Fruit fly (Drosophila melanogaster) whole organism, embryonic: ENCODE measurements around the gene MYPT-75D.
A peak's percentile ranks its signal among the peaks of the same experiment; 100 is the strongest.

ENCODE experiments used
- Atf3 ChIP-seq: fragments of 200-800 bp; sonication (Bioruptor generic); optimal IDR thresholded peaks from 3 replicates; lab custom pipeline; 2016; ENCODE audit warnings: missing biosample characterization, missing genetic modification characterization
- Awh ChIP-seq: fragments of 200-800 bp; sonication (Bioruptor generic); IDR thresholded peaks from 2 replicates; pipeline ENCODE4, ENCODE4 v1.3.6; 2022; ENCODE audit warnings: missing biosample characterization, missing genetic modification characterization
- Bgb ChIP-seq: fragments of 200-800 bp; sonication (Bioruptor generic); IDR thresholded peaks from 2 replicates; pipeline ENCODE4 v1.3.6; 2022; ENCODE audit warnings: missing biosample characterization, missing genetic modification characterization; ENCODE audit not compliant: partially characterized antibody
- Bteb2 ChIP-seq: fragments of 200-800 bp; sonication (Bioruptor generic); optimal IDR thresholded peaks from 2 replicates; lab custom pipeline; 2016; ENCODE audit warnings: missing biosample characterization, missing genetic modification characterization
- CG10267 ChIP-seq: fragments of 200-800 bp; sonication (Bioruptor generic); optimal IDR thresholded peaks from 2 replicates; lab custom pipeline; 2018; ENCODE audit warnings: missing biosample characterization, mild to moderate bottlenecking, missing genetic modification characterization, moderate library complexity
- CG10274 ChIP-seq: fragments of 200-800 bp; sonication (Bioruptor generic); optimal IDR thresholded peaks from 3 replicates; lab custom pipeline; 2017; ENCODE audit warnings: missing biosample characterization, mild to moderate bottlenecking, missing genetic modification characterization
- CG10543 ChIP-seq: fragments of 200-800 bp; sonication (Bioruptor generic); optimal IDR thresholded peaks from 3 replicates; lab custom pipeline; 2017; ENCODE audit warnings: missing biosample characterization, mild to moderate bottlenecking, missing genetic modification characterization, moderate library complexity
- CG11504 ChIP-seq: fragments of 200-800 bp; sonication (Bioruptor generic); optimal IDR thresholded peaks from 3 replicates; lab custom pipeline; 2019; ENCODE audit warnings: missing biosample characterization, mild to moderate bottlenecking, missing genetic modification characterization, moderate library complexity
- CG12942 ChIP-seq: fragments of 200-800 bp; sonication (Bioruptor generic); optimal IDR thresholded peaks from 3 replicates; lab custom pipeline; 2016; ENCODE audit warnings: missing biosample characterization, missing genetic modification characterization
- CG13287 ChIP-seq: fragments of 200-800 bp; sonication (Bioruptor generic); IDR thresholded peaks from 2 replicates; pipeline ENCODE4 v1.3.6; 2022; ENCODE audit warnings: missing biosample characterization, missing genetic modification characterization; ENCODE audit not compliant: partially characterized antibody
- CG13894 ChIP-seq: fragments of 200-800 bp; sonication (Bioruptor generic); optimal IDR thresholded peaks from 3 replicates; lab custom pipeline; 2018; ENCODE audit warnings: missing biosample characterization, mild to moderate bottlenecking, missing genetic modification characterization, moderate library complexity
- CG14667 ChIP-seq: fragments of 200-800 bp; sonication (Bioruptor generic); IDR thresholded peaks from 2 replicates; pipeline ENCODE4 v1.3.6; 2022; ENCODE audit warnings: missing biosample characterization, missing genetic modification characterization
- CG14710 ChIP-seq: fragments of 200-800 bp; sonication (Bioruptor generic); optimal IDR thresholded peaks from 3 replicates; lab custom pipeline; 2019; ENCODE audit warnings: missing biosample characterization, mild to moderate bottlenecking, missing genetic modification characterization, moderate library complexity
- CG14860 ChIP-seq: fragments of 200-800 bp; sonication (Bioruptor generic); IDR thresholded peaks from 3 replicates; pipeline ENCODE4 v1.3.6; 2022; ENCODE audit warnings: missing biosample characterization, missing genetic modification characterization; ENCODE audit not compliant: partially characterized antibody
- CG15514 ChIP-seq: fragments of 200-800 bp; sonication (Bioruptor generic); optimal IDR thresholded peaks from 3 replicates; lab custom pipeline; 2017; ENCODE audit warnings: missing biosample characterization, missing genetic modification characterization, mild to moderate bottlenecking, moderate library complexity, missing genetic modification reagents
- CG1603 ChIP-seq: fragments of 200-800 bp; sonication (Bioruptor generic); optimal IDR thresholded peaks from 2 replicates; lab custom pipeline; 2019; ENCODE audit warnings: missing biosample characterization, mild to moderate bottlenecking, missing genetic modification characterization, moderate library complexity
- CG16813 ChIP-seq: fragments of 200-800 bp; sonication (Bioruptor generic); IDR thresholded peaks from 3 replicates; pipeline ENCODE4 v1.3.6; 2022; ENCODE audit warnings: missing biosample characterization, missing genetic modification characterization; ENCODE audit not compliant: partially characterized antibody
- CG18011 ChIP-seq: fragments of 200-800 bp; sonication (Bioruptor generic); optimal IDR thresholded peaks from 2 replicates; lab custom pipeline; 2017; ENCODE audit warnings: missing biosample characterization, missing genetic modification characterization, mild to moderate bottlenecking, moderate library complexity, missing genotype
- CG4617 ChIP-seq: fragments of 200-800 bp; sonication (Bioruptor generic); optimal IDR thresholded peaks from 3 replicates; lab custom pipeline; 2016; ENCODE audit warnings: missing biosample characterization, missing genetic modification characterization, borderline replicate concordance
- CG5180 ChIP-seq: fragments of 200-800 bp; sonication (Bioruptor generic); optimal IDR thresholded peaks from 3 replicates; lab custom pipeline; 2017; ENCODE audit warnings: missing biosample characterization, missing genetic modification characterization, mild to moderate bottlenecking, moderate library complexity, missing genetic modification reagents
- CG5953 ChIP-seq: fragments of 200-800 bp; sonication (Bioruptor generic); IDR thresholded peaks from 2 replicates; pipeline ENCODE4 v1.3.6; 2022; ENCODE audit warnings: missing biosample characterization, missing genetic modification characterization
- CG6683 ChIP-seq: fragments of 200-800 bp; sonication (Bioruptor generic); optimal IDR thresholded peaks from 2 replicates; lab custom pipeline; 2017; ENCODE audit warnings: missing biosample characterization, mild to moderate bottlenecking, missing genetic modification characterization, missing genetic modification reagents
- CG7357 ChIP-seq: fragments of 200-800 bp; sonication (Bioruptor generic); IDR thresholded peaks from 3 replicates; pipeline ENCODE4 v1.3.6; 2022; ENCODE audit warnings: missing biosample characterization, missing genetic modification characterization
- CG8478 ChIP-seq: fragments of >200 bp; optimal IDR thresholded peaks from 2 replicates; lab custom pipeline; 2018
- CG8924 ChIP-seq: fragments of 200-800 bp; optimal IDR thresholded peaks from 3 replicates; lab custom pipeline; 2019; ENCODE audit warnings: missing biosample characterization, mild to moderate bottlenecking, missing genetic modification characterization, moderate library complexity
- CG9797 ChIP-seq: fragments of 200-800 bp; sonication (Bioruptor generic); optimal IDR thresholded peaks from 3 replicates; lab custom pipeline; 2018; ENCODE audit warnings: missing biosample characterization, mild to moderate bottlenecking, missing genetic modification characterization
- CTCF ChIP-seq: fragments of 200-800 bp; sonication (Bioruptor generic); optimal IDR thresholded peaks from 2 replicates; lab custom pipeline; 2017; ENCODE audit warnings: missing biosample characterization, mild to moderate bottlenecking, missing genetic modification characterization, moderate library complexity
- D ChIP-seq, 2 experiments: fragments of 200-800 bp in 1 of 2; fragments of >200 bp in 1 of 2; sonication (Bioruptor generic) in 1 of 2; optimal IDR thresholded peaks; 2 replicates in 1 of 2; 3 replicates in 1 of 2; lab custom pipeline; 2017; ENCODE audit warnings: mild to moderate bottlenecking in 1 of 2, missing biosample characterization in 1 of 2, missing genetic modification characterization in 1 of 2, missing genetic modification reagents in 1 of 2
- Dek ChIP-seq: fragments of 200-800 bp; sonication (Bioruptor generic); optimal IDR thresholded peaks from 3 replicates; lab custom pipeline; 2019; ENCODE audit warnings: missing biosample characterization, mild to moderate bottlenecking, missing genetic modification characterization, moderate library complexity
- Dp ChIP-seq: fragments of 200-800 bp; sonication (Bioruptor generic); optimal IDR thresholded peaks from 2 replicates; lab custom pipeline; 2018; ENCODE audit warnings: missing biosample characterization, mild to moderate bottlenecking, missing genetic modification characterization, moderate library complexity
- Ets97D ChIP-seq: fragments of 200-800 bp; sonication (Bioruptor generic); optimal IDR thresholded peaks from 3 replicates; lab custom pipeline; 2016; ENCODE audit warnings: missing biosample characterization, missing genetic modification characterization
- HmgZ ChIP-seq: fragments of 200-800 bp; sonication (Bioruptor generic); optimal IDR thresholded peaks from 2 replicates; lab custom pipeline; 2018; ENCODE audit warnings: missing biosample characterization, mild to moderate bottlenecking, missing genetic modification characterization
- Lpt ChIP-seq: fragments of >200 bp; optimal IDR thresholded peaks from 2 replicates; lab custom pipeline; 2018; ENCODE audit warnings: missing biosample characterization, missing genetic modification characterization
- Ptx1 ChIP-seq: fragments of 200-800 bp; sonication (Bioruptor generic); IDR thresholded peaks from 2 replicates; pipeline ENCODE4 v1.3.6; 2022; ENCODE audit warnings: missing biosample characterization, missing genetic modification characterization
- az2 ChIP-seq: fragments of 200-800 bp; sonication (Bioruptor generic); optimal IDR thresholded peaks from 3 replicates; lab custom pipeline; 2016; ENCODE audit warnings: missing biosample characterization, missing genetic modification characterization
- da ChIP-seq: fragments of 200-800 bp; sonication (Bioruptor generic); optimal IDR thresholded peaks from 2 replicates; lab custom pipeline; 2016; ENCODE audit warnings: missing biosample characterization, missing genetic modification characterization
- disco-r ChIP-seq: fragments of 200-800 bp; sonication (Bioruptor generic); optimal IDR thresholded peaks from 2 replicates; lab custom pipeline; 2016; ENCODE audit warnings: missing biosample characterization, missing genetic modification characterization
- fd3F ChIP-seq: fragments of 200-800 bp; sonication (Bioruptor generic); optimal IDR thresholded peaks from 2 replicates; lab custom pipeline; 2018; ENCODE audit warnings: missing biosample characterization, mild to moderate bottlenecking, missing genetic modification characterization, moderate library complexity
- fu2 ChIP-seq: fragments of 200-800 bp; sonication (Bioruptor generic); optimal IDR thresholded peaks from 2 replicates; lab custom pipeline; 2016; ENCODE audit warnings: missing biosample characterization, missing genetic modification characterization
- gfzf ChIP-seq: fragments of 200-800 bp; sonication (Bioruptor generic); optimal IDR thresholded peaks from 2 replicates; lab custom pipeline; 2016; ENCODE audit warnings: missing biosample characterization, mild to moderate bottlenecking, missing genetic modification characterization, moderate library complexity
- ind ChIP-seq: fragments of 200-800 bp; sonication (Bioruptor generic); optimal IDR thresholded peaks from 3 replicates; lab custom pipeline; 2016; ENCODE audit warnings: missing biosample characterization, missing genetic modification characterization
- insv ChIP-seq, 2 experiments: fragments of 200-800 bp; sonication (Bioruptor generic); optimal IDR thresholded peaks; 3 replicates each; lab custom pipeline; 2016 to 2018; ENCODE audit warnings: missing biosample characterization in 2 of 2, missing genetic modification characterization in 2 of 2
- kay ChIP-seq: fragments of 200-800 bp; sonication (Bioruptor generic); optimal IDR thresholded peaks from 2 replicates; lab custom pipeline; 2016; ENCODE audit warnings: missing biosample characterization, missing genetic modification characterization
- lab ChIP-seq: fragments of 200-800 bp; sonication (Bioruptor generic); optimal IDR thresholded peaks from 3 replicates; lab custom pipeline; 2017; ENCODE audit warnings: missing biosample characterization, missing genetic modification characterization, mild to moderate bottlenecking, moderate library complexity, missing genetic modification reagents
- maf-S ChIP-seq: fragments of 200-800 bp; sonication (Bioruptor generic); optimal IDR thresholded peaks from 2 replicates; lab custom pipeline; 2016; ENCODE audit warnings: missing biosample characterization, missing genetic modification characterization
- oc ChIP-seq: fragments of 200-800 bp; sonication (Bioruptor generic); optimal IDR thresholded peaks from 2 replicates; lab custom pipeline; 2018; ENCODE audit warnings: missing biosample characterization, mild to moderate bottlenecking, missing genetic modification characterization, moderate library complexity
- pzg ChIP-seq: fragments of 200-800 bp; sonication (Bioruptor generic); optimal IDR thresholded peaks from 3 replicates; lab custom pipeline; 2018; ENCODE audit warnings: missing biosample characterization, mild to moderate bottlenecking, missing genetic modification characterization, moderate library complexity
- salm ChIP-seq: fragments of 200-800 bp; sonication (Bioruptor generic); optimal IDR thresholded peaks from 2 replicates; lab custom pipeline; 2018; ENCODE audit warnings: missing biosample characterization, mild to moderate bottlenecking, missing genetic modification characterization
- tgo ChIP-seq: fragments of 200-800 bp; sonication (Bioruptor generic); IDR thresholded peaks from 3 replicates; pipeline ENCODE4 v1.3.6; 2022; ENCODE audit warnings: missing biosample characterization, missing genetic modification characterization
- ttk ChIP-seq: fragments of 200-800 bp; sonication (Bioruptor generic); IDR thresholded peaks from 2 replicates; pipeline ENCODE4 v2.1.2; 2022; ENCODE audit warnings: missing biosample characterization, missing genetic modification characterization

The MYPT-75D gene

dm6 chr3L:18683846-18684245 lies 58.1 kb downstream of the MYPT-75D start, which contains the start of gene Chmp1 (continued):
- TF ChIP-seq CG4617 (peak; percentile 64), CG8924 (tag; lab: Kevin White, UChicago) (no peak), CG10274 (GFP tag; lab: Kevin White, UChicago) (no peak), CG16813 (GFP tag; lab: Robert Waterston, UW) (no peak; the same call in 2 of the 3 replicates), CG18011 (peak; percentile 47), insv (GFP tag; optimal IDR thresholded peaks at IDR 0.05; lab: Kevin White, UChicago) (peak in 1 of 2 experiments; percentile 93), Bgb (peak; percentile 53; the same call in 1 of the 2 replicates), CTCF (peak; percentile 66), CG12942 (no peak), Awh (no peak), Ptx1 (GFP tag; lab: Robert Waterston, UW) (no peak), CG14710 (tag; lab: Kevin White, UChicago) (no peak), Lpt (GFP tag; lab: Kevin White, UChicago) (no peak), disco-r (GFP tag; lab: Kevin White, UChicago) (no peak), fd3F (GFP tag; lab: Kevin White, UChicago) (no peak), Dp (GFP tag; lab: Kevin White, UChicago) (peak; percentile 9), tgo (GFP tag; lab: Robert Waterston, UW) (no peak), maf-S (GFP tag; lab: Kevin White, UChicago) (no peak), CG6683 (GFP tag; lab: Kevin White, UChicago) (no peak), CG1603 (peak; percentile 21), D (optimal IDR thresholded peaks at IDR 0.05; lab: Kevin White, UChicago) (no peak), D (GFP tag; optimal IDR thresholded peaks at IDR 0.05; lab: Kevin White, UChicago) (no peak), CG13894 (tag; lab: Kevin White, UChicago) (no peak), az2 (GFP tag; lab: Kevin White, UChicago) (no peak), CG14667 (GFP tag; lab: Robert Waterston, UW) (no peak), da (GFP tag; lab: Kevin White, UChicago) (no peak), oc (tag; lab: Kevin White, UChicago) (no peak), CG13287 (GFP tag; lab: Robert Waterston, UW) (peak; percentile 62), CG10543 (GFP tag; lab: Kevin White, UChicago) (no peak), CG8478 (lab: Kevin White, UChicago) (no peak), CG11504 (tag; lab: Kevin White, UChicago) (peak; percentile 29), Dek (tag; lab: Kevin White, UChicago) (no peak), CG7357 (GFP tag; lab: Robert Waterston, UW) (no peak), CG10267 (peak; percentile 1), CG5953 (GFP tag; lab: Robert Waterston, UW) (no peak), HmgZ (tag; lab: Kevin White, UChicago) (peak; percentile 14), CG14860 (GFP tag; lab: Robert Waterston, UW) (no peak), lab (no peak), salm (tag; lab: Kevin White, UChicago) (no peak), kay (GFP tag; lab: Kevin White, UChicago) (peak; percentile 94), Bteb2 (GFP tag; lab: Kevin White, UChicago) (no peak), Atf3 (no peak), ttk (GFP tag; lab: Robert Waterston, UW) (no peak), CG5180 (GFP tag; lab: Kevin White, UChicago) (peak; percentile 86), CG15514 (GFP tag; lab: Kevin White, UChicago) (peak; percentile 66), CG9797 (GFP tag; lab: Kevin White, UChicago) (peak; percentile 65), gfzf (GFP tag; lab: Kevin White, UChicago) (peak; percentile 63), ind (no peak), fu2 (GFP tag; lab: Kevin White, UChicago) (no peak), Ets97D (GFP tag; lab: Kevin White, UChicago) (no peak), pzg (GFP tag; lab: Kevin White, UChicago) (peak; percentile 51)
